Worm (Caenorhabditis elegans) whole organism, L1 larva: ENCODE results near the gene npr-31.

Experiments
- C04F5.9 ChIP-seq: sonication (generic microtip); optimal IDR thresholded peaks from 2 replicates; lab custom pipeline; 2016; ENCODE audit warnings: missing genetic modification characterization, missing compliant biosample characterization
- blmp-1 ChIP-seq: fragments of 150-350 bp; optimal IDR thresholded peaks from 2 replicates; lab custom pipeline; 2014; ENCODE audit warnings: missing biosample characterization, missing genetic modification characterization
- ceh-82 ChIP-seq, 3 experiments: fragments of 150-350 bp in 1 of 3; sonication (generic microtip) in 2 of 3; optimal IDR thresholded peaks; 2 replicates each; lab custom pipeline; 2014 to 2017; ENCODE audit warnings: missing biosample characterization in 3 of 3, missing genetic modification characterization in 3 of 3
- mef-2 ChIP-seq: fragments of 150-350 bp; optimal IDR thresholded peaks from 2 replicates; lab custom pipeline; 2014; ENCODE audit warnings: missing biosample characterization, missing genetic modification characterization
- pqm-1 ChIP-seq: sonication (generic microtip); optimal IDR thresholded peaks from 3 replicates; lab custom pipeline; 2017; ENCODE audit warnings: missing biosample characterization, missing genetic modification characterization
- tbx-2 ChIP-seq: sonication (generic microtip); optimal IDR thresholded peaks from 2 replicates; lab custom pipeline; 2016; ENCODE audit warnings: missing genetic modification characterization, missing compliant biosample characterization
- unc-62 ChIP-seq: fragments of 150-350 bp; optimal IDR thresholded peaks from 2 replicates; lab custom pipeline; 2014; ENCODE audit warnings: missing biosample characterization, missing genetic modification reagents, missing genetic modification characterization
- unc-86 ChIP-seq: sonication (generic microtip); optimal IDR thresholded peaks from 2 replicates; lab custom pipeline; 2016; ENCODE audit warnings: missing genetic modification characterization, missing compliant biosample characterization
- ztf-11 ChIP-seq, 2 experiments: sonication (generic microtip); optimal IDR thresholded peaks; 2 replicates each; lab custom pipeline; 2016 to 2017; ENCODE audit warnings: missing genetic modification characterization in 2 of 2, missing biosample characterization in 1 of 2, missing compliant biosample characterization in 1 of 2

- TF ChIP-seq mef-2 = no peak
- no peak for TF ChIP-seq pqm-1 (tag; lab: Kevin White, UChicago)
- no peak for TF ChIP-seq ztf-11 (tag; optimal IDR thresholded peaks at IDR 0.05; lab: Kevin White, UChicago)
- no peak for TF ChIP-seq blmp-1
- TF ChIP-seq unc-86 (tag; lab: Kevin White, UChicago) = no peak
- no peak for TF ChIP-seq C04F5.9 (tag; lab: Kevin White, UChicago)
- TF ChIP-seq tbx-2 (tag; lab: Kevin White, UChicago) = no peak
- no peak for TF ChIP-seq unc-62 (GFP tag; lab: Kevin White, UChicago)
- TF ChIP-seq ceh-82 (tag; optimal IDR thresholded peaks at IDR 0.05; lab: Kevin White, UChicago) = no peak
These were observed 51.1 kb downstream of the npr-31 start, which contains the start of gene acdh-12 for ce11 chrII:7195541-7195940.
